Worm (Caenorhabditis elegans): ENCODE data around the gene dnj-2.

dnj-2 gene

DNA sequence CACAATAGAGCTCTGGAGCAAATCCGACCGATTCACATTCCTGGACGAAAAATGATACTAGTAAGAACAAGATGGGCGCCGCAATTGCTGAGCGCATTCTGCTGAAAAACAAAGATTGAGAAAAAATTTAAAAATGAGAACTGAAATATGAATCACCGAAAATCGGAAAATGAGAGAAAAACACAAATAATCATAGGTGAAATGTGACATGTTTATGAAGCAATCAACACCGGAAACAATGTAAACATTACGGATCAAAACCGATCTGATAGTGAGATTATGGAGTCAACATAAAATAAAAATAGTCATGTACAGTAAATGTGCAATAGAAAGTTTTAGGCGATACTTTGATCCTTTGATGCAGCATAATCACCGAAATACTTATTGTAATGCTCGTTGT lies at the start of gene dnj-2:
Gene dnj-2 (minus strand): TSS at position 101 of the 400 bp plus-strand sequence.
- TF ChIP-seq sea-2 (GFP tag; IDR thresholded peaks at IDR 0.05) = no peak
- TF ChIP-seq F39B2.1 (GFP tag; IDR thresholded peaks at IDR 0.05) = no peak
- no peak for TF ChIP-seq snpc-1.3 (tag; optimal IDR thresholded peaks at IDR 0.05; ENCODE audit: insufficient read depth)
- no peak for TF ChIP-seq lin-35 (GFP tag; optimal IDR thresholded peaks at IDR 0.05)
- TF ChIP-seq nfyb-1 (GFP tag; IDR thresholded peaks at IDR 0.05) = no peak
- TF ChIP-seq cebp-1 (GFP tag; IDR thresholded peaks at IDR 0.05) = no peak
- no peak for TF ChIP-seq cebp-1 (tag; optimal IDR thresholded peaks at IDR 0.05)
- no peak for TF ChIP-seq ztf-6 (GFP tag; IDR thresholded peaks at IDR 0.05)
- no peak for TF ChIP-seq B0336.3 (GFP tag; IDR thresholded peaks at IDR 0.05)
- TF ChIP-seq sdz-38 (tag; optimal IDR thresholded peaks at IDR 0.05) = no peak
- no peak for TF ChIP-seq T07F8.4 (tag; optimal IDR thresholded peaks at IDR 0.05)

DNA sequence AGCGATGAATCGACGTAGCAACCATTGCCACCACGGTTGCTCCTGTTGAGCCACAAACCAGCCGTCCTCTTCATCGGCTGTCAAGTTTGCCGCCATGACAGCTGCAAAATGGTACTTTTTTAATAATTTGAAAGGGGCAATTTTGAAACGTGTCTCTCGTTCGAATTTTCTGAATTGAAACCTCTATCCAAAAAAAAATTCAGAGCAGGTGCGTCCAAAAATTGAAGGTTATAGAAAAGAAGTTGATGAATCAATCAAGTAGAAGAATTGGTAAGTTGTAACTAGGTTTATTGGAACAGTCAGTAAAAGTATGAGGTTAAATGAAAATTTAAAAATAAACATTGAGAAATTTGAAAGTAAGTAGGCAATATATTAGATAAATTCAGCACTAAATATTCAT lies 47.6 kb upstream of the dnj-2 start, which contains the start of gene T01G1.4:
Gene T01G1.4 (minus strand): TSS at position 101 of the 400 bp plus-strand sequence.
- no peak for TF ChIP-seq nhr-179 (tag; optimal IDR thresholded peaks at IDR 0.05)
- no peak for TF ChIP-seq bed-2 (GFP tag; IDR thresholded peaks at IDR 0.05)
- no peak for TF ChIP-seq F57A8.1 (GFP tag; optimal IDR thresholded peaks at IDR 0.05)
- TF ChIP-seq sptf-2 (GFP tag; optimal IDR thresholded peaks at IDR 0.05) = no peak
- TF ChIP-seq rpc-1 (optimal IDR thresholded peaks at IDR 0.05) = no peak
- TF ChIP-seq rpc-1 (tag; optimal IDR thresholded peaks at IDR 0.05) = no peak
- no peak for TF ChIP-seq hsf-1 (GFP tag; IDR thresholded peaks at IDR 0.05)
- TF ChIP-seq dpl-1 (GFP tag; optimal IDR thresholded peaks at IDR 0.05) = no peak
- TF ChIP-seq Y53F4B.3 (GFP tag; IDR thresholded peaks at IDR 0.05) = no peak
- no peak for TF ChIP-seq ZK185.1 (tag; optimal IDR thresholded peaks at IDR 0.05; ENCODE audit: poor library complexity, severe bottlenecking)
- TF ChIP-seq K12H6.12 (tag; optimal IDR thresholded peaks at IDR 0.05) = no peak
- no peak for TF ChIP-seq Y56A3A.18 (GFP tag; IDR thresholded peaks at IDR 0.05)
- TF ChIP-seq K11D2.4 (GFP tag; IDR thresholded peaks at IDR 0.05) = no peak

DNA sequence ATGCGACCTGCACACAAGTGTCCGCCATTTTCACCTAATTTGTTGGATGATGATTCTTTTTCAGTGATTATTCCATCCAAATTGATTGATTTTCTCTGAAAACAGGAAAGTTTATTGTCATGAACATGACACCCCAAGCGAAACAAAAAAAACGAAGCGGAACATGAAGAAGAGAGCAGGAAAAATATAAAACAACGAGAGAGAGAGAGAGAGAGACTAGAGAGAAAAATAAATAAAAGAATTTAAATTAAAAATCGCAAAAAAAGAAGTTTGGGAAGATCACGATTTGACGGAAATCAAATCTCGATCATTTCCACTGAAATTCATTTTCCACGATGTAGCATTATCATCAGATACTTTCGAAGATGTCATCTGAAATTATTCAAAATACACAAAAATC lies 46.0 kb upstream of the dnj-2 start, which contains the start of gene klp-12:
Gene klp-12 (minus strand): TSS at position 101 of the 400 bp plus-strand sequence.
- TF ChIP-seq rec-8 (tag; optimal IDR thresholded peaks at IDR 0.05) (no peak), F33H1.4 (GFP tag; IDR thresholded peaks at IDR 0.05) (no peak), snpc-4 (GFP tag; optimal IDR thresholded peaks at IDR 0.05) (no peak), snpc-4 (tag; optimal IDR thresholded peaks at IDR 0.05) (no peak), lir-1 (GFP tag; conservative IDR thresholded peaks at IDR 0.05) (no peak), unc-130 (GFP tag; optimal IDR thresholded peaks at IDR 0.05) (no peak), F22D6.2 (tag; optimal IDR thresholded peaks at IDR 0.05) (no peak), ceh-91 (GFP tag; IDR thresholded peaks at IDR 0.05) (no peak), mcd-1 (GFP tag; IDR thresholded peaks at IDR 0.05) (no peak), lin-40 (tag; optimal IDR thresholded peaks at IDR 0.05) (no peak), unc-62 (GFP tag; optimal IDR thresholded peaks at IDR 0.05) (no peak), lin-35 (GFP tag; optimal IDR thresholded peaks at IDR 0.05) (no peak), atf-7 (tag; optimal IDR thresholded peaks at IDR 0.05) (no peak)

- TF ChIP-seq mel-28 (tag; optimal IDR thresholded peaks at IDR 0.05; ENCODE audit: borderline replicate concordance) = no peak
- no peak for TF ChIP-seq efl-1 (GFP tag; optimal IDR thresholded peaks at IDR 0.05)
- no peak for TF ChIP-seq ZK185.1 (tag; optimal IDR thresholded peaks at IDR 0.05; ENCODE audit: poor library complexity, severe bottlenecking)
- no peak for TF ChIP-seq F57C9.4 (tag; optimal IDR thresholded peaks at IDR 0.05)
- no peak for TF ChIP-seq lag-1 (GFP tag; IDR thresholded peaks at IDR 0.05)
- no peak for TF ChIP-seq rec-8 (tag; optimal IDR thresholded peaks at IDR 0.05)
Measured at ce11 chrIV:11353946-11354458, 40.2 kb upstream of the dnj-2 start, which contains the start of gene T01G1.2. TSS of gene T01G1.2 (plus strand) at chrIV:11354408.
